Fruit fly (Drosophila melanogaster): ENCODE results near the gene CG32640.

CG32640 gene

DNA sequence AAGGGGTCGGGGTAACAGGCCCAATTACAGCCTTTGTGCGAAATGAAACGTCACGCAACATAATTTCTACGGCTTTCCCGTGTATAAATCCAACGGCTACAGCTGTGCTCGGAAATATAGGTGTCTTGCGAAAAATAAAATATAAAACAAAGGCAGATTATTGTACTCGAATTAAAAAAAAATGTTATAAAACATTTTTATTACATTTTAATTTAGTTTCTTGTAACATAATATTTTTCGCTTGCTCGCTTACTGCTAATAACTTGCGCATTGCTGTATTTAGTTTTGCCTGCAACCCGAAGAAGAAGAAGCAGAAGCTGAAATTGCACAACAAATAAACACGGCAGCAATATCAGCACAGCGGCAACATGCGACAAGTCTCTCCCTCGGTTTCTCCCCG is 34.7 kb upstream of the CG32640 start (continued):
- no peak for TF ChIP-seq CG13123 (GFP tag; optimal IDR thresholded peaks at IDR 0.05)
- peak; percentile 68 for TF ChIP-seq CG11696 (GFP tag; IDR thresholded peaks at IDR 0.05)
- TF ChIP-seq CG12104 (GFP tag; optimal IDR thresholded peaks at IDR 0.05): no peak
- no peak for TF ChIP-seq pzg (GFP tag; optimal IDR thresholded peaks at IDR 0.05)
- TF ChIP-seq emc (GFP tag; optimal IDR thresholded peaks at IDR 0.05): no peak
- no peak for TF ChIP-seq CG2199 (GFP tag; IDR thresholded peaks at IDR 0.05)
- TF ChIP-seq prd (optimal IDR thresholded peaks at IDR 0.05): no peak
- TF ChIP-seq prd (GFP tag; IDR thresholded peaks at IDR 0.05): peak; percentile 84
- TF ChIP-seq CG15696 (tag; optimal IDR thresholded peaks at IDR 0.05): peak; percentile 31
- no peak for TF ChIP-seq CG15601 (tag; optimal IDR thresholded peaks at IDR 0.05)
- TF ChIP-seq stc (GFP tag; IDR thresholded peaks at IDR 0.05): no peak; the same call in 1 of the 2 replicates
- peak; percentile 52; the same call in 1 of the 3 replicates for TF ChIP-seq CG11695 (GFP tag; IDR thresholded peaks at IDR 0.05)
- no peak for TF ChIP-seq ap (GFP tag; IDR thresholded peaks at IDR 0.05)
- no peak for TF ChIP-seq grn (GFP tag; optimal IDR thresholded peaks at IDR 0.05)
- TF ChIP-seq Hmx (GFP tag; optimal IDR thresholded peaks at IDR 0.05): no peak
- 0 out of 2 replicates have a peak, but pooled peaks have one; percentile 37 for TF ChIP-seq CG32767 (GFP tag; IDR thresholded peaks at IDR 0.05)
- no peak for TF ChIP-seq CG2116 (GFP tag; optimal IDR thresholded peaks at IDR 0.05)
- TF ChIP-seq CG3281 (GFP tag; optimal IDR thresholded peaks at IDR 0.05): no peak
- no peak for TF ChIP-seq Optix (GFP tag; IDR thresholded peaks at IDR 0.05)
- no peak for TF ChIP-seq CG4424 (GFP tag; optimal IDR thresholded peaks at IDR 0.05)
- TF ChIP-seq CG2678 (tag; optimal IDR thresholded peaks at IDR 0.05): peak; percentile 55
- no peak for TF ChIP-seq ATbp (GFP tag; optimal IDR thresholded peaks at IDR 0.05)
- peak; percentile 47 for TF ChIP-seq tap (tag; optimal IDR thresholded peaks at IDR 0.05)
- no peak for TF ChIP-seq ken (GFP tag; IDR thresholded peaks at IDR 0.05)
- TF ChIP-seq gcm (GFP tag; optimal IDR thresholded peaks at IDR 0.05): peak; percentile 28
- no peak for TF ChIP-seq bigmax (GFP tag; optimal IDR thresholded peaks at IDR 0.05)
- peak in 1 of 2 experiments; percentile 78 for TF ChIP-seq Hr51 (GFP tag; optimal IDR thresholded peaks at IDR 0.05)
- peak in 1 of 2 experiments; percentile 21 for TF ChIP-seq Pdp1 (GFP tag; optimal IDR thresholded peaks at IDR 0.05)
- TF ChIP-seq dpn (GFP tag; optimal IDR thresholded peaks at IDR 0.05): peak in 1 of 2 experiments; percentile 36
- TF ChIP-seq dimm (GFP tag; IDR thresholded peaks at IDR 0.05): no peak
- no peak for TF ChIP-seq tup (GFP tag; optimal IDR thresholded peaks at IDR 0.05)
- TF ChIP-seq HLH3B (GFP tag; IDR thresholded peaks at IDR 0.05): peak; percentile 56
- TF ChIP-seq zen2 (GFP tag; IDR thresholded peaks at IDR 0.05; ENCODE audit: partially characterized antibody): no peak
- TF ChIP-seq Eip74EF (GFP tag; optimal IDR thresholded peaks at IDR 0.05): no peak
- TF ChIP-seq Elba2 (GFP tag; optimal IDR thresholded peaks at IDR 0.05): no peak
- no peak for TF ChIP-seq GATAe (GFP tag; conservative IDR thresholded peaks at IDR 0.05)
- TF ChIP-seq Antp (GFP tag; optimal IDR thresholded peaks at IDR 0.05): no peak
- peak; percentile 40 for TF ChIP-seq CG18262 (tag; optimal IDR thresholded peaks at IDR 0.05)
- no peak for TF ChIP-seq Rfx (GFP tag; IDR thresholded peaks at IDR 0.05)
- no peak for TF ChIP-seq ham (GFP tag; IDR thresholded peaks at IDR 0.05)
- TF ChIP-seq CG4854 (GFP tag; optimal IDR thresholded peaks at IDR 0.05): no peak
- peak; percentile 20 for TF ChIP-seq Chrac-16 (GFP tag; optimal IDR thresholded peaks at IDR 0.05)
- TF ChIP-seq Gug (GFP tag; IDR thresholded peaks at IDR 0.05): no peak
- TF ChIP-seq CG17328 (GFP tag; IDR thresholded peaks at IDR 0.05): peak; percentile 59
- peak; percentile 42 for TF ChIP-seq nmo (GFP tag; optimal IDR thresholded peaks at IDR 0.05)
- no peak for TF ChIP-seq CG14050 (GFP tag; IDR thresholded peaks at IDR 0.05)
- TF ChIP-seq CG2712 (tag; optimal IDR thresholded peaks at IDR 0.05): peak; percentile 61
- TF ChIP-seq CG13624 (GFP tag; optimal IDR thresholded peaks at IDR 0.05): no peak
- TF ChIP-seq CTCF (GFP tag; optimal IDR thresholded peaks at IDR 0.05): no peak
- TF ChIP-seq CG3995 (GFP tag; optimal IDR thresholded peaks at IDR 0.05): no peak
- no peak for TF ChIP-seq CG9437 (GFP tag; optimal IDR thresholded peaks at IDR 0.05)
- TF ChIP-seq CG1529 (GFP tag; optimal IDR thresholded peaks at IDR 0.05): no peak

Measured in whole organism, embryonic.